Fruit fly (Drosophila melanogaster): Measurements from ENCODE around the gene CG14562.

Gene CG14562

DNA sequence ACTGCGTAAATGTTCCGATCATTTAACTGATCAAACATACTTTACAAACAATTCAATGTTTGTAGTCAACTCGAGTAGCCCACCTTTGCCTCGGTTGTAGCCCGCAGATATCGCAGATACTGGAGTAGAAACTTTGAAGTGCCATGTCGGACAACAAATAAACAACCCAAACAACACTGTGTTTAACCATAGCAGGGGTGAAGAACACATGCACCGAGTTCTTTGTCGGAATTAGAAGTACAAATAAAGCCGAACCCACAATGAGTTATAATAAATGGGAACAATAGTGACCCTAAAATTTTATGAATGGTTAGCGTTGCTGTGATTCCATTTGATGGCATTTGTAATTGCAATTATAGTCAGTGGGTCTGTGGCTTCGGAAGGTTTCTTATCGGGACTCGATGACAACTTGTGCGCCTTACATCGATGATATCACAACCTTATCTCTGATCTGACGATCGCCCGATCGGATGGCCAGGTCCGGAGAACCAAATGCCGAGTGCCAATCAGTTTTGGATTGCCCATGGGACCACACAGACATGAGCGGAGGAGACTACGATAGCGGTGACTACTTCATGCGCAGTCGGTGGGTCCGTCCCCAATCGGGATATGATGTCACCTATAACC lies 20.0 kb downstream of the CG14562 start, which contains the start of gene Chs2 (continued):
- TF ChIP-seq CG30403 (GFP tag; optimal IDR thresholded peaks at IDR 0.05) (no peak), vvl (GFP tag; IDR thresholded peaks at IDR 0.05) (no peak), twi (tag; optimal IDR thresholded peaks at IDR 0.05) (peak; percentile 83), CG8924 (tag; optimal IDR thresholded peaks at IDR 0.05) (peak; percentile 33), ems (GFP tag; optimal IDR thresholded peaks at IDR 0.05) (no peak), emc (GFP tag; optimal IDR thresholded peaks at IDR 0.05) (no peak), CG34376 (GFP tag; optimal IDR thresholded peaks at IDR 0.05) (no peak), CG33557 (GFP tag; optimal IDR thresholded peaks at IDR 0.05) (peak; percentile 80), ac (GFP tag; optimal IDR thresholded peaks at IDR 0.05) (peak; percentile 78), sima (GFP tag; optimal IDR thresholded peaks at IDR 0.05) (no peak), stwl (tag; optimal IDR thresholded peaks at IDR 0.05) (peak; percentile 21), CG31388 (GFP tag; optimal IDR thresholded peaks at IDR 0.05) (no peak), CG7839 (tag; optimal IDR thresholded peaks at IDR 0.05) (peak; percentile 22), CG30431 (GFP tag; optimal IDR thresholded peaks at IDR 0.05) (no peak), YL-1 (GFP tag; optimal IDR thresholded peaks at IDR 0.05) (no peak), Dfd (GFP tag; optimal IDR thresholded peaks at IDR 0.05) (no peak), CG7271 (tag; optimal IDR thresholded peaks at IDR 0.05) (peak; percentile 0), zfh2 (GFP tag; optimal IDR thresholded peaks at IDR 0.05) (no peak), CG15696 (tag; optimal IDR thresholded peaks at IDR 0.05) (peak; percentile 86), Sin3A (optimal IDR thresholded peaks at IDR 0.05) (no peak), sna (GFP tag; IDR thresholded peaks at IDR 0.05; ENCODE audit: partially characterized antibody) (no peak), CG7556 (GFP tag; optimal IDR thresholded peaks at IDR 0.05) (peak; percentile 11), zf30C (GFP tag; optimal IDR thresholded peaks at IDR 0.05) (no peak), CG17612 (GFP tag; IDR thresholded peaks at IDR 0.05) (no peak), maf-S (GFP tag; optimal IDR thresholded peaks at IDR 0.05) (no peak), sisA (GFP tag; IDR thresholded peaks at IDR 0.05) (no peak), HLHmδ (GFP tag; optimal IDR thresholded peaks at IDR 0.05) (peak; percentile 66), Hr78 (GFP tag; optimal IDR thresholded peaks at IDR 0.05) (peak in 1 of 2 experiments; percentile 70), CG2678 (tag; optimal IDR thresholded peaks at IDR 0.05) (peak; percentile 41), grn (GFP tag; optimal IDR thresholded peaks at IDR 0.05) (peak; percentile 99), crc (GFP tag; optimal IDR thresholded peaks at IDR 0.05) (no peak), CHES-1-like (GFP tag; optimal IDR thresholded peaks at IDR 0.05) (no peak), sens-2 (GFP tag; IDR thresholded peaks at IDR 0.05) (peak; percentile 85), D19A (tag; optimal IDR thresholded peaks at IDR 0.05) (peak; percentile 31), CkIIα-i1 (GFP tag; IDR thresholded peaks at IDR 0.05) (no peak), CG2116 (GFP tag; optimal IDR thresholded peaks at IDR 0.05) (peak; percentile 17), CG8281 (tag; optimal IDR thresholded peaks at IDR 0.05) (no peak), CG10267 (tag; optimal IDR thresholded peaks at IDR 0.05) (peak; percentile 36), CG8388 (GFP tag; optimal IDR thresholded peaks at IDR 0.05) (no peak), tap (tag; optimal IDR thresholded peaks at IDR 0.05) (no peak), Nf-YA (GFP tag; IDR thresholded peaks at IDR 0.05) (no peak), CG4707 (GFP tag; optimal IDR thresholded peaks at IDR 0.05) (peak; percentile 57), CG7745 (tag; optimal IDR thresholded peaks at IDR 0.05) (peak; percentile 57), dysf (GFP tag; IDR thresholded peaks at IDR 0.05) (no peak), en (GFP tag; optimal IDR thresholded peaks at IDR 0.05) (no peak), her (GFP tag; optimal IDR thresholded peaks at IDR 0.05) (no peak), CG8765 (GFP tag; IDR thresholded peaks at IDR 0.05) (no peak), croc (GFP tag; conservative IDR thresholded peaks at IDR 0.05) (no peak), CG15011 (GFP tag; optimal IDR thresholded peaks at IDR 0.05) (peak; percentile 34), HLH4C (GFP tag; IDR thresholded peaks at IDR 0.05; ENCODE audit: partially characterized antibody) (no peak), fd96Cb (tag; optimal IDR thresholded peaks at IDR 0.05) (peak; percentile 8)

All from whole organism, embryonic.